Fruit fly (Drosophila melanogaster) whole organism, embryonic: ENCODE measurements around the gene CG7519.

ENCODE experiments used
- Abd-B ChIP-seq: fragments of 200-800 bp; sonication (Bioruptor generic); optimal IDR thresholded peaks from 2 replicates; lab custom pipeline; 2018; ENCODE audit warnings: missing biosample characterization, mild to moderate bottlenecking, missing genetic modification characterization, moderate library complexity
- Ada2b ChIP-seq: fragments of 200-800 bp; sonication (Bioruptor generic); IDR thresholded peaks from 2 replicates; pipeline ENCODE4 v1.3.6; 2022; ENCODE audit warnings: missing biosample characterization, missing genetic modification characterization
- Atf-2 ChIP-seq: fragments of 200-800 bp; sonication (Bioruptor generic); optimal IDR thresholded peaks from 2 replicates; lab custom pipeline; 2016; ENCODE audit warnings: missing biosample characterization, missing genetic modification characterization
- CG10979 ChIP-seq: fragments of 200-800 bp; sonication (Bioruptor generic); optimal IDR thresholded peaks from 2 replicates; lab custom pipeline; 2018; ENCODE audit warnings: missing biosample characterization, mild to moderate bottlenecking, missing genetic modification characterization, moderate library complexity
- CG12155 ChIP-seq: fragments of 200-800 bp; sonication (Bioruptor generic); optimal IDR thresholded peaks from 3 replicates; lab custom pipeline; 2016; ENCODE audit warnings: missing biosample characterization, missing genetic modification characterization
- CG12219 ChIP-seq: fragments of 200-800 bp; sonication (Bioruptor generic); optimal IDR thresholded peaks from 3 replicates; lab custom pipeline; 2018; ENCODE audit warnings: missing biosample characterization, mild to moderate bottlenecking, missing genetic modification characterization
- CG14441 ChIP-seq: fragments of 200-800 bp; sonication (Bioruptor generic); IDR thresholded peaks from 2 replicates; pipeline ENCODE4 v1.3.6; 2022; ENCODE audit warnings: missing biosample characterization, missing genetic modification characterization
- CG1529 ChIP-seq: fragments of 200-800 bp; sonication (Bioruptor generic); optimal IDR thresholded peaks from 3 replicates; lab custom pipeline; 2018; ENCODE audit warnings: missing biosample characterization, missing genetic modification characterization
- CG16863 ChIP-seq: fragments of 200-800 bp; sonication (Bioruptor generic); optimal IDR thresholded peaks from 3 replicates; lab custom pipeline; 2016; ENCODE audit warnings: missing biosample characterization, missing genetic modification characterization
- CG17802 ChIP-seq: fragments of 200-800 bp; sonication (Bioruptor generic); optimal IDR thresholded peaks from 2 replicates; lab custom pipeline; 2018; ENCODE audit warnings: missing biosample characterization, mild to moderate bottlenecking, missing genetic modification characterization, moderate library complexity
- CG1792 ChIP-seq: fragments of 200-800 bp; sonication (Bioruptor generic); optimal IDR thresholded peaks from 2 replicates; lab custom pipeline; 2016; ENCODE audit warnings: missing biosample characterization, missing genetic modification characterization
- CG1832 ChIP-seq: fragments of 200-800 bp; sonication (Bioruptor generic); optimal IDR thresholded peaks from 2 replicates; lab custom pipeline; 2017; ENCODE audit warnings: missing biosample characterization, mild to moderate bottlenecking, missing genetic modification characterization, inconsistent platforms
- CG32532 ChIP-seq: fragments of 200-800 bp; sonication (Bioruptor generic); IDR thresholded peaks from 2 replicates; pipeline ENCODE4 v1.3.6; 2022; ENCODE audit warnings: missing biosample characterization, missing genetic modification characterization
- CG3281 ChIP-seq: fragments of 200-800 bp; sonication (Bioruptor generic); optimal IDR thresholded peaks from 3 replicates; lab custom pipeline; 2017; ENCODE audit warnings: missing biosample characterization, mild to moderate bottlenecking, missing genetic modification characterization
- CG34422 ChIP-seq: fragments of 200-800 bp; sonication (Bioruptor generic); IDR thresholded peaks from 3 replicates; pipeline ENCODE4 v1.3.6; 2022; ENCODE audit warnings: missing biosample characterization, missing genetic modification characterization
- CG8359 ChIP-seq: fragments of 200-800 bp; sonication (Bioruptor generic); optimal IDR thresholded peaks from 2 replicates; lab custom pipeline; 2017; ENCODE audit warnings: missing biosample characterization, mild to moderate bottlenecking, missing genetic modification characterization, borderline replicate concordance
- CG9797 ChIP-seq: fragments of 200-800 bp; sonication (Bioruptor generic); optimal IDR thresholded peaks from 3 replicates; lab custom pipeline; 2018; ENCODE audit warnings: missing biosample characterization, mild to moderate bottlenecking, missing genetic modification characterization
- D ChIP-seq, 2 experiments: fragments of 200-800 bp in 1 of 2; fragments of >200 bp in 1 of 2; sonication (Bioruptor generic) in 1 of 2; optimal IDR thresholded peaks; 2 replicates in 1 of 2; 3 replicates in 1 of 2; lab custom pipeline; 2017; ENCODE audit warnings: mild to moderate bottlenecking in 1 of 2, missing biosample characterization in 1 of 2, missing genetic modification characterization in 1 of 2, missing genetic modification reagents in 1 of 2
- D19A ChIP-seq: fragments of 200-800 bp; optimal IDR thresholded peaks from 3 replicates; lab custom pipeline; 2019; ENCODE audit warnings: missing biosample characterization, mild to moderate bottlenecking, missing genetic modification characterization, moderate library complexity
- Dek ChIP-seq: fragments of 200-800 bp; sonication (Bioruptor generic); optimal IDR thresholded peaks from 3 replicates; lab custom pipeline; 2019; ENCODE audit warnings: missing biosample characterization, mild to moderate bottlenecking, missing genetic modification characterization, moderate library complexity
- Dip3 ChIP-seq: fragments of 200-800 bp; sonication (Bioruptor generic); optimal IDR thresholded peaks from 3 replicates; lab custom pipeline; 2016; ENCODE audit warnings: missing biosample characterization, missing genetic modification characterization
- HHEX ChIP-seq: fragments of 200-800 bp; sonication (Bioruptor generic); optimal IDR thresholded peaks from 3 replicates; lab custom pipeline; 2017; ENCODE audit warnings: missing biosample characterization, mild to moderate bottlenecking, missing genetic modification characterization, missing genetic modification reagents
- Lhr ChIP-seq: fragments of 200-800 bp; sonication (Bioruptor generic); optimal IDR thresholded peaks from 3 replicates; lab custom pipeline; 2017; ENCODE audit warnings: mild to moderate bottlenecking, missing biosample characterization, missing genetic modification reagents, missing genetic modification characterization
- Lim3 ChIP-seq: fragments of 200-800 bp; sonication (Bioruptor generic); IDR thresholded peaks from 2 replicates; pipeline ENCODE4 v1.3.6; 2022; ENCODE audit warnings: missing biosample characterization, missing genetic modification characterization
- Max ChIP-seq: fragments of 200-800 bp; sonication (Bioruptor generic); optimal IDR thresholded peaks from 2 replicates; lab custom pipeline; 2016; ENCODE audit warnings: missing biosample characterization, mild to moderate bottlenecking, missing genetic modification characterization
- Mrtf ChIP-seq: fragments of 200-800 bp; sonication (Bioruptor generic); IDR thresholded peaks from 3 replicates; pipeline ENCODE4 v1.3.6; 2022; ENCODE audit warnings: missing biosample characterization, missing genetic modification characterization
- Nf-YA ChIP-seq: fragments of 200-800 bp; sonication (Bioruptor generic); IDR thresholded peaks from 2 replicates; pipeline ENCODE4 v1.3.6; 2022; ENCODE audit warnings: missing biosample characterization, missing genetic modification characterization
- Nf-YC ChIP-seq: fragments of 200-800 bp; optimal IDR thresholded peaks from 3 replicates; lab custom pipeline; 2019; ENCODE audit warnings: missing biosample characterization, mild to moderate bottlenecking, missing genetic modification characterization, moderate library complexity
- Side ChIP-seq: fragments of 200-800 bp; sonication (Bioruptor generic); optimal IDR thresholded peaks from 2 replicates; lab custom pipeline; 2016; ENCODE audit warnings: missing biosample characterization, missing genetic modification characterization
- Usf ChIP-seq: fragments of 200-800 bp; sonication (Bioruptor generic); optimal IDR thresholded peaks from 2 replicates; lab custom pipeline; 2017; ENCODE audit warnings: missing genotype, missing biosample characterization, missing genetic modification characterization
- caup ChIP-seq: fragments of 200-800 bp; sonication (Bioruptor generic); optimal IDR thresholded peaks from 3 replicates; lab custom pipeline; 2017; ENCODE audit warnings: missing biosample characterization, mild to moderate bottlenecking, missing genetic modification characterization, moderate library complexity; ENCODE audit not compliant: severe bottlenecking
- dan ChIP-seq: fragments of 200-800 bp; sonication (Bioruptor generic); IDR thresholded peaks from 2 replicates; pipeline ENCODE4 v1.3.6; 2022; ENCODE audit warnings: missing biosample characterization, missing genetic modification characterization
- en ChIP-seq: fragments of 200-800 bp; sonication (Bioruptor generic); optimal IDR thresholded peaks from 2 replicates; lab custom pipeline; 2016; ENCODE audit warnings: missing biosample characterization, missing genetic modification characterization
- gcm ChIP-seq: fragments of 200-800 bp; sonication (Bioruptor generic); optimal IDR thresholded peaks from 2 replicates; lab custom pipeline; 2019; ENCODE audit warnings: missing biosample characterization, mild to moderate bottlenecking, missing genetic modification characterization, moderate library complexity
- jumu ChIP-seq: fragments of 200-800 bp; sonication (Bioruptor generic); optimal IDR thresholded peaks from 3 replicates; lab custom pipeline; 2016; ENCODE audit warnings: missing biosample characterization, missing genetic modification characterization
- klu ChIP-seq: fragments of 200-800 bp; sonication (Bioruptor generic); IDR thresholded peaks from 2 replicates; pipeline ENCODE4 v1.3.6; 2022; ENCODE audit warnings: missing biosample characterization, missing genetic modification characterization
- knrl ChIP-seq: fragments of 200-800 bp; sonication (Bioruptor generic); IDR thresholded peaks from 3 replicates; pipeline ENCODE4 v1.3.6; 2022; ENCODE audit warnings: missing biosample characterization, missing genetic modification characterization; ENCODE audit not compliant: partially characterized antibody
- lov ChIP-seq, 2 experiments: fragments of 200-800 bp in 1 of 2; fragments of >200 bp in 1 of 2; sonication (Bioruptor generic) in 1 of 2; IDR thresholded peaks in 1 of 2; optimal IDR thresholded peaks in 1 of 2; 2 replicates in 1 of 2; 3 replicates in 1 of 2; pipeline versions ENCODE4 v1.3.6 to Lab custom; 2017 to 2022; ENCODE audit warnings: missing biosample characterization in 1 of 2, missing genetic modification characterization in 1 of 2
- nmo ChIP-seq: fragments of 200-800 bp; sonication (Bioruptor generic); optimal IDR thresholded peaks from 2 replicates; lab custom pipeline; 2018; ENCODE audit warnings: missing biosample characterization, mild to moderate bottlenecking, missing genetic modification characterization, moderate library complexity
- pan ChIP-seq, 4 experiments: fragments of >200 bp in 3 of 4; fragments of 200-800 bp in 1 of 4; sonication (Bioruptor generic) in 1 of 4; optimal IDR thresholded peaks in 3 of 4; IDR thresholded peaks in 1 of 4; 2 replicates each; pipeline versions ENCODE4 v1.3.6 to Lab custom; 2017 to 2022; ENCODE audit warnings: missing biosample characterization in 2 of 4, missing genetic modification characterization in 2 of 4, mixed read lengths in 1 of 4
- psq ChIP-seq: fragments of 200-800 bp; sonication (Bioruptor generic); optimal IDR thresholded peaks from 2 replicates; lab custom pipeline; 2017; ENCODE audit warnings: missing biosample characterization, missing genetic modification characterization
- sc ChIP-seq, 3 experiments: fragments of >200 bp in 2 of 3; fragments of 200-800 bp in 1 of 3; sonication (Bioruptor generic) in 1 of 3; optimal IDR thresholded peaks; 2 replicates in 2 of 3; 3 replicates in 1 of 3; lab custom pipeline; 2017; ENCODE audit warnings: mild to moderate bottlenecking in 1 of 3, missing biosample characterization in 1 of 3, missing genetic modification characterization in 1 of 3, missing genetic modification reagents in 1 of 3
- sug ChIP-seq: fragments of 200-800 bp; optimal IDR thresholded peaks from 2 replicates; lab custom pipeline; 2019; ENCODE audit warnings: missing biosample characterization, mild to moderate bottlenecking, missing genetic modification characterization, moderate library complexity
- tin ChIP-seq: fragments of 200-800 bp; sonication (Bioruptor generic); optimal IDR thresholded peaks from 3 replicates; lab custom pipeline; 2016; ENCODE audit warnings: missing biosample characterization, missing genetic modification characterization
- zf30C ChIP-seq: fragments of 200-800 bp; sonication (Bioruptor generic); optimal IDR thresholded peaks from 3 replicates; lab custom pipeline; 2018; ENCODE audit warnings: missing biosample characterization, mild to moderate bottlenecking, missing genetic modification characterization

Gene CG7519

DNA sequence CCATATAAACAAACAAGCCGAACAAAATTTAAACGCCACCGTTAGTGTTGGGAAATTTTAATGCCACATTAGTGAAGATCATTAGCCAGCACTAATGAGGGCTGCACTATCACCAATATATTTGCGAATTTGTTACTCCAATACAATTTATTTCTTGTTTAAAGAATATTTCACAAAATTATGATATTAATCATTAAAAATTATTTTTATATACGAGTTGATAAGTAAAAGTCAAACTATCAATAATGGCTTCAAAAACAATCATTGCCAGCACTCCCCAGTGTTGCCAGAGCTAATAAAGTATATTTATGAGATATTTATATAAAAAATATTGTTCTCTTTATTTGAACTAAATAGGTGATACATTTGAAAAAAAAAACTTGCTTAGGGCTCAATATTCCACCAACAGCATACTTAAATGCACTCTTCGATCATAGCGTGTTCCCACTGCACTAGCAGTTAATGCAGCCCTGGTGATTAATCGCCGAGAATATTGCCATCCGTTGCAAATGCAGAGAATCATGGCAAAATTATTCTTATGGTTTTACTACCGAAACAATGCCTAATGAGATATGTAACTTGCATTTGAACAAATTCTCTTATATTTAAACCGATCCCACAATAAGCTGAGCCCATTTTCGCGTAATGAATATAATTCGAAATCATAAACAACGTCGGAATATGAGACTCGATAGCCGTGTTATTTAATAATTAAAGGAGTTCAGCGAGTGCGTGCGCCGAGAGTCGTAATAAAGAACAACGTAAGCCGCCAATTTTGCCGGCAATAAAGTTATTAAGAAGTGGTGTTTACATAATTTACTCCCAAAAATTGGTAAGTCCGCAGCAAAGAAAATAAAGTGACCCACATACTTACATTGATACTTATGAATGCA, 23.2 kb downstream of the CG7519 start, which contains the start of the genes SAK and Cdk12 (continued):
- no peak for TF ChIP-seq CG1832 (GFP tag; lab: Kevin White, UChicago)
- peak; percentile 77 for TF ChIP-seq D19A
- peak; percentile 81 for TF ChIP-seq Mrtf (GFP tag; lab: Robert Waterston, UW)
- peak; percentile 58 for TF ChIP-seq CG12219 (GFP tag; lab: Kevin White, UChicago)
- peak; percentile 65 for TF ChIP-seq Lhr (GFP tag; lab: Kevin White, UChicago)
- no peak for TF ChIP-seq D (optimal IDR thresholded peaks at IDR 0.05; lab: Kevin White, UChicago)
- TF ChIP-seq D (GFP tag; optimal IDR thresholded peaks at IDR 0.05; lab: Kevin White, UChicago): peak; percentile 81
- TF ChIP-seq psq (GFP tag; lab: Kevin White, UChicago): peak; percentile 63
- peak; percentile 10 for TF ChIP-seq CG1792
- peak; percentile 85 for TF ChIP-seq HHEX (GFP tag; lab: Kevin White, UChicago)
- peak; percentile 87 for TF ChIP-seq CG32532 (GFP tag; lab: Robert Waterston, UW)
- TF ChIP-seq CG17802 (tag; lab: Kevin White, UChicago): peak; percentile 88
- TF ChIP-seq Nf-YC (tag; lab: Kevin White, UChicago): peak; percentile 83
- peak; percentile 64 for TF ChIP-seq knrl (GFP tag; lab: Robert Waterston, UW)
- peak; percentile 80 for TF ChIP-seq CG10979 (tag; lab: Kevin White, UChicago)
- peak; percentile 78 for TF ChIP-seq Usf (GFP tag; lab: Kevin White, UChicago)
- TF ChIP-seq tin (GFP tag; lab: Kevin White, UChicago): peak; percentile 86
- no peak for TF ChIP-seq zf30C (GFP tag; lab: Kevin White, UChicago)
- peak; percentile 66 for TF ChIP-seq CG1529 (GFP tag; lab: Kevin White, UChicago)
- TF ChIP-seq klu: peak; percentile 81
- TF ChIP-seq pan (optimal IDR thresholded peaks at IDR 0.05; lab: Kevin White, UChicago): no peak
- TF ChIP-seq pan (GFP tag; optimal IDR thresholded peaks at IDR 0.05 in 1 of 2, IDR thresholded peaks at IDR 0.05 in 1 of 2): peak in 1 of 2 experiments; percentile 84
- TF ChIP-seq Ada2b (GFP tag; lab: Robert Waterston, UW): peak; percentile 78; the same call in 1 of the 2 replicates
- peak; percentile 82 for TF ChIP-seq Max (GFP tag; lab: Kevin White, UChicago)
- TF ChIP-seq sug (tag; lab: Kevin White, UChicago): peak; percentile 87
- peak; percentile 90 for TF ChIP-seq nmo (GFP tag; lab: Kevin White, UChicago)
- TF ChIP-seq Side (GFP tag; lab: Kevin White, UChicago): peak; percentile 20
- peak; percentile 76 for TF ChIP-seq gcm
- TF ChIP-seq Dip3 (GFP tag; lab: Kevin White, UChicago): peak; percentile 71
- peak; percentile 88 for TF ChIP-seq CG12155
- TF ChIP-seq dan (GFP tag; lab: Robert Waterston, UW): peak; percentile 40; the same call in 1 of the 2 replicates
- peak; percentile 77 for TF ChIP-seq CG14441 (GFP tag; lab: Robert Waterston, UW)
- TF ChIP-seq CG34422 (GFP tag; lab: Robert Waterston, UW): peak; percentile 77
- TF ChIP-seq caup (GFP tag; lab: Kevin White, UChicago): peak; percentile 88
- no peak for TF ChIP-seq sc (optimal IDR thresholded peaks at IDR 0.05; lab: Kevin White, UChicago)
- TF ChIP-seq sc (GFP tag; optimal IDR thresholded peaks at IDR 0.05; lab: Kevin White, UChicago): peak; percentile 77
- peak; percentile 89 for TF ChIP-seq CG3281
- TF ChIP-seq Atf-2: peak; percentile 24
- TF ChIP-seq CG16863 (GFP tag; lab: Kevin White, UChicago): peak; percentile 54
- peak; percentile 55 for TF ChIP-seq CG8359
- TF ChIP-seq Dek: peak; percentile 86
- TF ChIP-seq en (GFP tag; lab: Kevin White, UChicago): no peak
- peak; percentile 37 for TF ChIP-seq CG9797
- TF ChIP-seq lov (optimal IDR thresholded peaks at IDR 0.05; lab: Kevin White, UChicago): no peak
- no peak for TF ChIP-seq lov (GFP tag; IDR thresholded peaks at IDR 0.05; lab: Robert Waterston, UW)
- peak; percentile 59 for TF ChIP-seq jumu (GFP tag; lab: Kevin White, UChicago)
- TF ChIP-seq Nf-YA: no peak
- TF ChIP-seq Abd-B (GFP tag; lab: Kevin White, UChicago): peak; percentile 91
- TF ChIP-seq Lim3: no peak
